Fruit fly (Drosophila melanogaster): ENCODE results near the gene Grp170.

Grp170 gene

dm6 chrX:2296230-2297044, 21.6 kb upstream of the Grp170 start (continued):
- TF ChIP-seq CTCF (GFP tag; optimal IDR thresholded peaks at IDR 0.05) (peak; percentile 65), ash1 (GFP tag; optimal IDR thresholded peaks at IDR 0.05) (no peak), lbe (GFP tag; optimal IDR thresholded peaks at IDR 0.05) (peak; percentile 58), CG18476 (GFP tag; optimal IDR thresholded peaks at IDR 0.05) (peak; percentile 90), CG3995 (GFP tag; optimal IDR thresholded peaks at IDR 0.05) (peak; percentile 65), eve (GFP tag; optimal IDR thresholded peaks at IDR 0.05) (peak; percentile 33 to 99), CG2199 (GFP tag; IDR thresholded peaks at IDR 0.05) (no peak), CG6683 (GFP tag; optimal IDR thresholded peaks at IDR 0.05) (peak; percentile 79), CG13296 (GFP tag; optimal IDR thresholded peaks at IDR 0.05) (peak; percentile 89), CG9727 (GFP tag; optimal IDR thresholded peaks at IDR 0.05) (peak; percentile 96), CG6689 (GFP tag; IDR thresholded peaks at IDR 0.05) (peak; percentile 88), trh (GFP tag; optimal IDR thresholded peaks at IDR 0.05) (peak; percentile 62), CG8290 (GFP tag; optimal IDR thresholded peaks at IDR 0.05) (peak; percentile 89), CG8290 (tag; optimal IDR thresholded peaks at IDR 0.05) (peak; percentile 75 to 83), HLH4C (GFP tag; IDR thresholded peaks at IDR 0.05; ENCODE audit: partially characterized antibody) (no peak), CG3847 (GFP tag; IDR thresholded peaks at IDR 0.05) (peak; percentile 83), slbo (GFP tag; IDR thresholded peaks at IDR 0.05) (peak; percentile 84), CG6254 (GFP tag; optimal IDR thresholded peaks at IDR 0.05) (peak; percentile 83), CG10979 (tag; optimal IDR thresholded peaks at IDR 0.05) (peak; percentile 96), CG32767 (GFP tag; IDR thresholded peaks at IDR 0.05) (peak; percentile 71), CG13624 (GFP tag; optimal IDR thresholded peaks at IDR 0.05) (peak; percentile 94), ssp (GFP tag; IDR thresholded peaks at IDR 0.05) (peak; percentile 64), CG11247 (GFP tag; IDR thresholded peaks at IDR 0.05) (peak; percentile 62; the same call in 1 of the 2 replicates), Hr78 (GFP tag; optimal IDR thresholded peaks at IDR 0.05) (peak in 1 of 2 experiments; percentile 87), Xrp1 (GFP tag; IDR thresholded peaks at IDR 0.05) (peak; percentile 86), CG17802 (tag; optimal IDR thresholded peaks at IDR 0.05) (peak; percentile 68), CG7357 (GFP tag; IDR thresholded peaks at IDR 0.05) (peak; percentile 80), az2 (GFP tag; optimal IDR thresholded peaks at IDR 0.05) (peak; percentile 92), Camta (GFP tag; optimal IDR thresholded peaks at IDR 0.05) (peak; percentile 95), ATbp (GFP tag; optimal IDR thresholded peaks at IDR 0.05) (peak; percentile 90), wek (GFP tag; optimal IDR thresholded peaks at IDR 0.05) (peak; percentile 73), dimm (GFP tag; IDR thresholded peaks at IDR 0.05) (peak; percentile 47; the same call in 1 of the 2 replicates), CG11398 (GFP tag; optimal IDR thresholded peaks at IDR 0.05) (peak; percentile 95), CG12942 (GFP tag; optimal IDR thresholded peaks at IDR 0.05) (peak; percentile 91), Ravus (GFP tag; IDR thresholded peaks at IDR 0.05) (peak; percentile 48), CG14014 (GFP tag; IDR thresholded peaks at IDR 0.05) (peak; percentile 72), schlank (tag; optimal IDR thresholded peaks at IDR 0.05) (peak; percentile 73), CG31224 (GFP tag; IDR thresholded peaks at IDR 0.05) (peak; percentile 57), HmgD (GFP tag; optimal IDR thresholded peaks at IDR 0.05) (peak; percentile 88), pho (GFP tag; optimal IDR thresholded peaks at IDR 0.05) (peak; percentile 91), CG5245 (GFP tag; optimal IDR thresholded peaks at IDR 0.05) (peak; percentile 76), H2.0 (GFP tag; IDR thresholded peaks at IDR 0.05) (peak; percentile 77), unc-4 (GFP tag; IDR thresholded peaks at IDR 0.05; ENCODE audit: partially characterized antibody) (no peak), CG10565 (GFP tag; optimal IDR thresholded peaks at IDR 0.05) (peak; percentile 69), crol (GFP tag; IDR thresholded peaks at IDR 0.05) (peak; percentile 96), CG11560 (tag; IDR thresholded peaks at IDR 0.05) (peak; percentile 68; the same call in 2 of the 3 replicates), da (GFP tag; optimal IDR thresholded peaks at IDR 0.05) (peak; percentile 89), her (GFP tag; optimal IDR thresholded peaks at IDR 0.05) (peak; percentile 93), CG8478 (optimal IDR thresholded peaks at IDR 0.05) (no peak), mam (GFP tag; optimal IDR thresholded peaks at IDR 0.05) (peak; percentile 93), CG9215 (GFP tag; IDR thresholded peaks at IDR 0.05) (peak; percentile 85)

All from whole organism, embryonic.